Worm (Caenorhabditis elegans): ENCODE data around the gene vit-1.
A peak's percentile ranks its signal among the peaks of the same experiment; 100 is the strongest.

The vit-1 gene

ce11 chrX:7782389-7782788 is 54.7 kb downstream of the vit-1 start, which contains the start of gene ZK154.4 (continued):
- TF ChIP-seq mep-1 (tag; optimal IDR thresholded peaks at IDR 0.05) = peak; percentile 60
- no peak for TF ChIP-seq Y105C5A.15 (GFP tag; IDR thresholded peaks at IDR 0.05)
- TF ChIP-seq ztf-11 (tag; optimal IDR thresholded peaks at IDR 0.05) = no peak
- TF ChIP-seq snpc-4 (tag; optimal IDR thresholded peaks at IDR 0.05) = no peak
- no peak for TF ChIP-seq unc-130 (GFP tag; optimal IDR thresholded peaks at IDR 0.05)
